Worm (Caenorhabditis elegans): ENCODE measurements around the gene lipl-7.

DNA sequence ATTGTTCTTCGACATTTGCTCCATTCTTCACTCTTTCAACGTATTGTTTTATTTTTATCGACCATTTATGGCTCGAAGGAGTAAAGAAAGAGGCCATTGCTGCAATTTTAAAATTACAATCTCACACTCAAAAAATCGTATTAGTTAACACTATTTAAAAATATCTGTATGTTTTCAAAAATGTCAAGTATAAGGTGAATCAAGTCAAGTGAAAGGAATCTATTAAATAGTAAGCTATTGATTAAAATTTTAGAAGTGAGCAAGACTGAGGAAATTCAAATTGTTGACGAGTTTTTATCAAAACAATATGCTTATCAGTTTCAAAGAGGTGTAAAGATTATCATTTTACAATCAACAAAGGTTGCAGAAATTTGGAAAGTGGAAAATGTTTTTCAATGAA lies 9.2 kb downstream of the lipl-7 start, which contains the start of gene F01G10.4:
- TF ChIP-seq tbx-2 (tag; optimal IDR thresholded peaks at IDR 0.05) (no peak), mec-3 (tag; optimal IDR thresholded peaks at IDR 0.05; ENCODE audit: borderline replicate concordance) (no peak), pha-4 (tag; optimal IDR thresholded peaks at IDR 0.05) (no peak), elt-2 (tag; optimal IDR thresholded peaks at IDR 0.05) (no peak), eyg-1 (tag; optimal IDR thresholded peaks at IDR 0.05) (no peak), Y22D7AL.16 (tag; optimal IDR thresholded peaks at IDR 0.05) (no peak), sox-4 (tag; optimal IDR thresholded peaks at IDR 0.05) (no peak), hlh-30 (tag; optimal IDR thresholded peaks at IDR 0.05; ENCODE audit: insufficient read depth) (no peak), ceh-6 (GFP tag; optimal IDR thresholded peaks at IDR 0.05) (no peak), unc-55 (GFP tag; optimal IDR thresholded peaks at IDR 0.05) (no peak), nhr-11 (tag; optimal IDR thresholded peaks at IDR 0.05) (no peak), hlh-15 (tag; optimal IDR thresholded peaks at IDR 0.05) (no peak), fkh-10 (GFP tag; optimal IDR thresholded peaks at IDR 0.05) (no peak)
